Fruit fly (Drosophila melanogaster) S2 (cell line): ENCODE data around the gene CG8209.

ENCODE experiments used
- CG8478 ChIP-seq: fragments of >200 bp; optimal IDR thresholded peaks from 2 replicates; lab custom pipeline; 2018
- CTCF ChIP-seq, 2 experiments: fragments of >200 bp; optimal IDR thresholded peaks; 2 replicates each; lab custom pipeline; 2018

- TF ChIP-seq CG8478 (lab: Kevin White, UChicago) (no peak), CTCF (optimal IDR thresholded peaks at IDR 0.05; lab: Kevin White, UChicago) (no peak)
Observed at dm6 chr3L:7981956-7982355, 5.8 kb downstream of the CG8209 start.
